Worm (Caenorhabditis elegans): ENCODE results near the gene R13D11.4.

DNA sequence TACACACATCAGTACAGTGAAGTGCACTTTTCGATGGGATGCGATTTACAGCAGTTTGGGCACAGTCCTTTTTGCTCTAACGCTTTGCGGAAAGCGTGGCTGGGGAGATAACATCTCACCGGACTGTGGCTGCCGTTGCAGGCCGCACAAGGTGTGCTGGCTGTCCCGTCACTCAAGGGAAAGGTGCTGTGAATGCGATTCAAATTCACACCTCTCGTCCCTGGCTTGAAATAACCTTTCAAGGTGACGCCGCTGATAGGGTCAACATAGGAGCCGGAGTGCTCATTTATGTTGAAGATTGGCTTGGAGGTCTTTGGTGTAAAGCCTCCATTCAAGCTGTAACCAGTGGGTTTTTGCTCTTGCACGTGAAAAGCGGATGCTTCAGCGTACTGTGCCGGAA lies 16.5 kb upstream of the R13D11.4 start:
- TF ChIP-seq pha-4 (tag; optimal IDR thresholded peaks at IDR 0.05) (no peak), lsy-2 (tag; optimal IDR thresholded peaks at IDR 0.05) (no peak), lin-13 (tag; optimal IDR thresholded peaks at IDR 0.05) (no peak), sptf-1 (tag; optimal IDR thresholded peaks at IDR 0.05) (no peak)
